Worm (Caenorhabditis elegans): ENCODE results near the gene nep-3.

ce11 chrII:3893911-3894310 lies 16.9 kb upstream of the nep-3 start:
- TF ChIP-seq pha-2 (tag; optimal IDR thresholded peaks at IDR 0.05) (no peak), sox-2 (GFP tag; IDR thresholded peaks at IDR 0.05) (no peak), lim-6 (tag; optimal IDR thresholded peaks at IDR 0.05) (no peak), ama-1 (optimal IDR thresholded peaks at IDR 0.05) (no peak), ets-4 (tag; optimal IDR thresholded peaks at IDR 0.05) (no peak), K02D7.2 (tag; optimal IDR thresholded peaks at IDR 0.05) (no peak), tbx-2 (tag; optimal IDR thresholded peaks at IDR 0.05) (no peak), F13H6.1 (tag; optimal IDR thresholded peaks at IDR 0.05) (no peak), nhr-11 (tag; optimal IDR thresholded peaks at IDR 0.05) (no peak), nhr-232 (tag; optimal IDR thresholded peaks at IDR 0.05) (no peak), ceh-19 (GFP tag; optimal IDR thresholded peaks at IDR 0.05) (no peak)
